Fruit fly (Drosophila melanogaster): ENCODE results near the gene mbf1.

The mbf1 gene

dm6 chr3L:16609120-16609519 lies 34.9 kb downstream of the mbf1 start, which contains the start of gene CG4098 (continued):
- TF ChIP-seq kni (GFP tag; optimal IDR thresholded peaks at IDR 0.05) (no peak), CG11504 (tag; optimal IDR thresholded peaks at IDR 0.05) (peak; percentile 44), caup (GFP tag; optimal IDR thresholded peaks at IDR 0.05; ENCODE audit: severe bottlenecking) (peak; percentile 55), CG13624 (GFP tag; optimal IDR thresholded peaks at IDR 0.05) (peak; percentile 59), ase (GFP tag; IDR thresholded peaks at IDR 0.05) (peak; percentile 53; the same call in 2 of the 3 replicates), ssp (GFP tag; IDR thresholded peaks at IDR 0.05) (peak; percentile 46), grn (GFP tag; optimal IDR thresholded peaks at IDR 0.05) (no peak), Atf3 (GFP tag; optimal IDR thresholded peaks at IDR 0.05) (peak; percentile 36), CG10366 (GFP tag; IDR thresholded peaks at IDR 0.05) (peak; percentile 76), danr (GFP tag; IDR thresholded peaks at IDR 0.05) (no peak), CG2120 (GFP tag; optimal IDR thresholded peaks at IDR 0.05) (peak; percentile 84), prd (optimal IDR thresholded peaks at IDR 0.05) (no peak), prd (GFP tag; IDR thresholded peaks at IDR 0.05) (peak; percentile 77), disco-r (GFP tag; optimal IDR thresholded peaks at IDR 0.05) (no peak), CG17568 (GFP tag; optimal IDR thresholded peaks at IDR 0.05) (no peak), CG13287 (GFP tag; IDR thresholded peaks at IDR 0.05; ENCODE audit: partially characterized antibody) (peak; percentile 55), dysf (GFP tag; IDR thresholded peaks at IDR 0.05) (peak; percentile 70), Oli (tag; optimal IDR thresholded peaks at IDR 0.05) (peak; percentile 1), seq (GFP tag; IDR thresholded peaks at IDR 0.05) (no peak; the same call in 1 of the 2 replicates), sim (GFP tag; IDR thresholded peaks at IDR 0.05) (no peak), Sox100B (GFP tag; optimal IDR thresholded peaks at IDR 0.05) (no peak), CG18011 (GFP tag; optimal IDR thresholded peaks at IDR 0.05) (peak; percentile 8), hkb (optimal IDR thresholded peaks at IDR 0.05) (no peak), hkb (GFP tag; IDR thresholded peaks at IDR 0.05) (0 out of 2 replicates have a peak, but pooled peaks have one; percentile 34), Rx (GFP tag; IDR thresholded peaks at IDR 0.05) (0 out of 2 replicates have a peak, but pooled peaks have one; percentile 32), PHDP (tag; optimal IDR thresholded peaks at IDR 0.05) (peak; percentile 20), sens-2 (GFP tag; IDR thresholded peaks at IDR 0.05) (no peak), CG12744 (GFP tag; optimal IDR thresholded peaks at IDR 0.05) (peak; percentile 46), CG4854 (GFP tag; optimal IDR thresholded peaks at IDR 0.05) (no peak), Ada2b (GFP tag; IDR thresholded peaks at IDR 0.05) (peak; percentile 64; the same call in 1 of the 2 replicates), CG7987 (GFP tag; optimal IDR thresholded peaks at IDR 0.05) (peak; percentile 29), Camta (GFP tag; optimal IDR thresholded peaks at IDR 0.05) (peak; percentile 48), NC2α (GFP tag; optimal IDR thresholded peaks at IDR 0.05) (no peak), CG32767 (GFP tag; IDR thresholded peaks at IDR 0.05) (peak; percentile 52; the same call in 1 of the 2 replicates), CG3838 (GFP tag; optimal IDR thresholded peaks at IDR 0.05) (no peak), crp (GFP tag; optimal IDR thresholded peaks at IDR 0.05) (no peak), Ssrp (tag; optimal IDR thresholded peaks at IDR 0.05) (peak; percentile 15), ERR (GFP tag; optimal IDR thresholded peaks at IDR 0.05) (peak; percentile 39), CG31441 (GFP tag; IDR thresholded peaks at IDR 0.05) (peak; percentile 11; the same call in 1 of the 2 replicates), wek (GFP tag; optimal IDR thresholded peaks at IDR 0.05) (peak; percentile 48), hb (GFP tag; IDR thresholded peaks at IDR 0.05; ENCODE audit: partially characterized antibody) (no peak), org-1 (GFP tag; optimal IDR thresholded peaks at IDR 0.05) (no peak), CG4820 (GFP tag; optimal IDR thresholded peaks at IDR 0.05) (no peak), CG7372 (GFP tag; IDR thresholded peaks at IDR 0.05) (peak; percentile 43; the same call in 1 of the 2 replicates), otp (GFP tag; IDR thresholded peaks at IDR 0.05) (peak; percentile 49; the same call in 1 of the 3 replicates), CG5180 (GFP tag; optimal IDR thresholded peaks at IDR 0.05) (no peak), lilli (GFP tag; optimal IDR thresholded peaks at IDR 0.05) (peak; percentile 84), Doc3 (GFP tag; IDR thresholded peaks at IDR 0.05; ENCODE audit: partially characterized antibody) (0 out of 3 replicates have a peak, but pooled peaks have one; percentile 10), pfk (GFP tag; optimal IDR thresholded peaks at IDR 0.05) (no peak), CG9727 (GFP tag; optimal IDR thresholded peaks at IDR 0.05) (peak; percentile 8), onecut (GFP tag; IDR thresholded peaks at IDR 0.05) (peak; percentile 56)

Measured in whole organism, embryonic.